Worm (Caenorhabditis elegans): Measurements from ENCODE around the gene Y66H1A.5.

Gene Y66H1A.5

DNA sequence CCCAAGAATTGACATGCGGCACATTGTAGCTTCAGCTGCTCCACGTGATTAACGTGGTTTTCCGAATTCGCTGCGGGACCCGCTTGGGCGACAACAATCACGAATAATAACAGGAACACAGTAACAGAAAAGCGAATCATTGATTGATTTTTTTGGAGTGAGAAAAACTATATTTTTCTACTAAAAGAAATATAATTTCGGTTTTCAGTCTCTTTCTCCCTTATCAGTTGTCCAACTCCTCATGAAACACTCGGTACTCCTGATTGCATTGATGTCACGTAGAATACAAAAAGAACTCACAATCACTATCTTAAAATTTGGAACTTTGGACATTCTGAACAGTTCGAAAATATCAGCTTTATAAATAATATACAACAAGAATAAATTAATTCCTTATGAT is at the start of gene Y66H1A.5:
Gene Y66H1A.5 (minus strand): TSS at position 265 of the 400 bp plus-strand sequence.
- TF ChIP-seq T23F11.4 (GFP tag; optimal IDR thresholded peaks at IDR 0.05) = no peak

DNA sequence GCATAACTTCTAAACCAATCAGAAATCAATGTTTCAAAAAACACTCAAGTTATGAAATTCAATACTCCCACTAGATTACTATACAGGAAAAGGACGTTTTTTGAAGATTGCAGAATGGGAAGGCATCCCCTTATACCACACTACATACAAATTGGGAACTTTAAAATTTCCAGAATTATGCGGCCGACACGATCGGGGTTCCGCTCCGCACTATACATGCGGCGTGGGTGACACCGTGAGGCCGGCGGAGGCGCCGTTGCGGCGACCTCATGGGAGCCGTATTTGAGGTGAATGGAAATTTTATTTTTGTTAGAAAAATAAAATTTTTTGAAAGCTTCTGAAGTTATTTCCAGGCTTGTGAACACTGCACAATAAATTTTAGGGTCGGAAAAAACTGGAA is 39.4 kb upstream of the Y66H1A.5 start:
- TF ChIP-seq elt-2 (tag; optimal IDR thresholded peaks at IDR 0.05) (no peak), ets-4 (tag; optimal IDR thresholded peaks at IDR 0.05) (no peak), C08G9.2 (tag; optimal IDR thresholded peaks at IDR 0.05) (no peak), unc-86 (tag; optimal IDR thresholded peaks at IDR 0.05) (no peak), lim-6 (tag; optimal IDR thresholded peaks at IDR 0.05) (no peak), ceh-6 (GFP tag; optimal IDR thresholded peaks at IDR 0.05) (no peak)

DNA sequence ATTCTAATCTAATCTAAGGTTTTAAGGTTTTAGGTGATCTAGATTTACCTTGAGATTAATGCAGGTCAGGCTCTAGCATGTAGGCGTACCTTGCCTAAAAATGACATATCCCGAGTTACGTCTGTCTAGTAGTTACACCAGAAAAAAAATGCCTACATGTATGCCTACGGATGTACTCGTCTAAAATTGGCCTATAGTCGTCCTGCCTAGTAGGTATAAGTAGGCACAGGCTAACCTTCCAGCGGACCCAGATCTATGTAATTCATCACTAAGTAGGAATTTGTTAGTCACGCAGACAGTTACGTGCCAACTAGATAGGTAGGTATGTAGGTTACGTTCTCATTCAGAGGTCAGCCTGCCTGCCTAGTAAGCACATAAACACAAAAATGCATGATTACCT is 38.4 kb upstream of the Y66H1A.5 start:
- TF ChIP-seq nhr-11 (tag; optimal IDR thresholded peaks at IDR 0.05) = no peak
- no peak for TF ChIP-seq elt-2 (tag; optimal IDR thresholded peaks at IDR 0.05)
- TF ChIP-seq ets-4 (tag; optimal IDR thresholded peaks at IDR 0.05) = no peak
- no peak for TF ChIP-seq pha-4 (tag; optimal IDR thresholded peaks at IDR 0.05)
- TF ChIP-seq tbx-2 (tag; optimal IDR thresholded peaks at IDR 0.05) = no peak
- no peak for TF ChIP-seq rnt-1 (tag; optimal IDR thresholded peaks at IDR 0.05)
- TF ChIP-seq T23F11.4 (GFP tag; optimal IDR thresholded peaks at IDR 0.05) = no peak
- no peak for TF ChIP-seq mec-3 (tag; optimal IDR thresholded peaks at IDR 0.05; ENCODE audit: borderline replicate concordance)
- TF ChIP-seq nhr-232 (tag; optimal IDR thresholded peaks at IDR 0.05) = no peak
- no peak for TF ChIP-seq hlh-30 (tag; optimal IDR thresholded peaks at IDR 0.05; ENCODE audit: insufficient read depth)
- TF ChIP-seq unc-55 (GFP tag; optimal IDR thresholded peaks at IDR 0.05) = no peak
- no peak for TF ChIP-seq elt-4 (tag; optimal IDR thresholded peaks at IDR 0.05)
- no peak for TF ChIP-seq fkh-10 (GFP tag; optimal IDR thresholded peaks at IDR 0.05)
- TF ChIP-seq ahr-1 (tag; optimal IDR thresholded peaks at IDR 0.05) = no peak
- TF ChIP-seq pha-2 (tag; optimal IDR thresholded peaks at IDR 0.05) = no peak
- TF ChIP-seq K02D7.2 (tag; optimal IDR thresholded peaks at IDR 0.05) = no peak

DNA sequence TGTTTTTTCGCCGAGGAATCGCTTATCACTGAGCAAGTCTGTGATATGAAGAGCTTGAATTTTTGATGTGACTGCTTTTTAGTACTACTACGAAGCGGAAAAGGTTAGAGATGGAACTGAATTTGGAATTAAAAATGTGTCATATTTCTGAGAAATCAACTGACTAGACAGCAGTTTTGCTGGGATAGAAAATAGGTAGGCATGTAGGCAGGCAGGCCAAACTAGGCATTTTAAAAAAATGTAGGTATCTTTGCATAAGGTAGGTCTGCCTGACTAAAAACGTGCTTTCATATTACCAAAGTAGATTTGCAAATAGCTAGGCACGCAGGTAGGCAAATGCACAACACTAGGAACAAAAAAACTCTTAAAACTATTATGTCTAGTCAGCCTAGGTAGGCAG is 37.6 kb upstream of the Y66H1A.5 start:
- no peak for TF ChIP-seq tbx-7 (tag; optimal IDR thresholded peaks at IDR 0.05)
- TF ChIP-seq ets-4 (tag; optimal IDR thresholded peaks at IDR 0.05) = no peak
- TF ChIP-seq nhr-11 (tag; optimal IDR thresholded peaks at IDR 0.05) = no peak
- TF ChIP-seq dmd-4 (tag; optimal IDR thresholded peaks at IDR 0.05; ENCODE audit: borderline replicate concordance) = no peak
- TF ChIP-seq sox-4 (tag; optimal IDR thresholded peaks at IDR 0.05) = no peak
- TF ChIP-seq madf-2 (tag; optimal IDR thresholded peaks at IDR 0.05) = no peak
- TF ChIP-seq sox-2 (GFP tag; IDR thresholded peaks at IDR 0.05) = no peak
- TF ChIP-seq lim-6 (tag; optimal IDR thresholded peaks at IDR 0.05) = no peak
- no peak for TF ChIP-seq pat-9 (tag; optimal IDR thresholded peaks at IDR 0.05)

DNA sequence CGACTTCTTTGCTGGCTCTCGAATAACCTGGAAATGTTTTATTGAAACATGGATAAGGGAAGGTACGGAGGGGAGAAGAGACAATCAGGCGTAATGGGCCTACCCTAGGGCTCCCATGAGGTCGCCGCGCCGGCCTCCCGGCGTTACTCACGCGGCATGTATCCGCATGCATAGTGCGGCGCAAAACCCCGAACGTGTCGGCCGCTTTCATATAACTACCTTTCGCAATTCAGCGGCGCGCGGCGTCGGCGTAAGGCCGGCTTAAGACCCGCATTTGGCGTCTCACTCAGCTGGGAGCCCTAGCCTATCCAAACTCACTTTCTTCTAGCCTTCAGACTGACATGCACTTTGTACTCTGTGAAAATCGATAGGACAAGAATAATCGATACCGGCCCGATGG is 33.1 kb upstream of the Y66H1A.5 start:
- TF ChIP-seq dmd-4 (tag; optimal IDR thresholded peaks at IDR 0.05; ENCODE audit: borderline replicate concordance) = no peak
- no peak for TF ChIP-seq ceh-31 (tag; optimal IDR thresholded peaks at IDR 0.05)
- TF ChIP-seq elt-4 (tag; optimal IDR thresholded peaks at IDR 0.05) = peak; percentile 44
- TF ChIP-seq mec-3 (tag; optimal IDR thresholded peaks at IDR 0.05; ENCODE audit: borderline replicate concordance) = no peak

DNA sequence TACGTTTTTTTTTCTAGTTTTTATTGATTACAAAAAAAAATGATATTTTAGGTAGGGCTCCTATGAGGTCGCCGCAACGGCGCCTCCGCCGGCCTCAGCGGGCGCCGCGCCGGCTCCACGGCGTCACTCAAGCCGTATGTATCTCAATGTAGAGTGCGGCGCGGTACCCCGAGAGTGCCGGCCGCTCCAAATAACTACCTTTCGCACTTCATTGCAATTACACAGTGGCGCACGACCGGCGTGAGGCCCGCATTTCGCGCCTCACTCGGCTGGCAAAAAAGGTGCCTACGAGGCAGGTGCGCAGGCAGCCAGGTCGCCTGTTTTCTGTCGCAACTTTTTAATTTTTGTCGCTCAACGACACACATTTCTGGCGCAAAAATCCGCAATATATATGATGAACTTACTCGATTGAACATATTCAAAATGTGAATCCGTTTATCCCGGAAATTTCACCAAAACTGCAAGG is 31.7 kb upstream of the Y66H1A.5 start, which contains the start of gene M04G7.2:
Gene M04G7.2 (minus strand): TSS at position 416 of the 466 bp plus-strand sequence.
- TF ChIP-seq gmeb-2 (tag; optimal IDR thresholded peaks at IDR 0.05) (no peak), T23F11.4 (GFP tag; optimal IDR thresholded peaks at IDR 0.05) (no peak), sdc-2 (tag; optimal IDR thresholded peaks at IDR 0.05) (no peak), odd-2 (tag; optimal IDR thresholded peaks at IDR 0.05) (no peak), pha-4 (tag; optimal IDR thresholded peaks at IDR 0.05) (no peak), unc-55 (GFP tag; optimal IDR thresholded peaks at IDR 0.05) (no peak), sox-2 (GFP tag; IDR thresholded peaks at IDR 0.05) (no peak), pat-9 (tag; optimal IDR thresholded peaks at IDR 0.05) (no peak), unc-3 (GFP tag; conservative IDR thresholded peaks at IDR 0.05) (no peak), unc-3 (tag; optimal IDR thresholded peaks at IDR 0.05) (no peak), K09A11.1 (tag; optimal IDR thresholded peaks at IDR 0.05; ENCODE audit: insufficient read depth) (no peak), C08G9.2 (tag; optimal IDR thresholded peaks at IDR 0.05) (no peak), syd-9 (tag; optimal IDR thresholded peaks at IDR 0.05) (no peak), Y22D7AL.16 (tag; optimal IDR thresholded peaks at IDR 0.05) (no peak), zip-5 (tag; optimal IDR thresholded peaks at IDR 0.05) (no peak)

Measured in whole organism, late embryonic.